Fruit fly (Drosophila melanogaster): ENCODE measurements around the gene Pen.

DNA sequence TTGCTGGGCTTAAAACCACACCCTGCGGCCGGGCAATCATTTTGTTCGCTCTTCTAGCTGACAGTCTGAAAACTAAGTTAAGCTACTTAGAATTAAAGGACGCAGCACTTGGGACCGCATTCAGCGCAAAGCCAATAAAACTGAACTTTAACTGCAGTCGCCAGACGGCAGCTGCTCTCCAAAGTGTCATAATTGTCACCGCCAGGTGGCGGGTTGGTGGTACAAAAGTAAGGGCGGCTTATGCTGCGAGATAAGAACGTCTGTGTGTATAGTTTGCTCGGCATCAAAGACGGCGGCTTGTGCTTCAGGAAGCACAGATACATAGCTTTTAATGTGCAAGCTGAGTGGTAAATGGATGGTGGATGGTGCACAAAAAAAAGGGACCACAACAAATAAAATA lies 52.0 kb downstream of the Pen start:
- peak; percentile 69 to 72 for TF ChIP-seq CTCF (optimal IDR thresholded peaks at IDR 0.05)
- TF ChIP-seq CG8478 (optimal IDR thresholded peaks at IDR 0.05) = no peak
